Worm (Caenorhabditis elegans) whole organism, midembryonic: Measurements from ENCODE around the gene fbxa-165.

ENCODE experiments used
- T22C8.4 ChIP-seq: fragments of 200-800 bp; sonication (Bioruptor generic); IDR thresholded peaks from 2 replicates; pipeline ENCODE4 v1.3.6; 2022; ENCODE audit warnings: missing genetic modification characterization, missing compliant biosample characterization
- cog-1 ChIP-seq: sonication (generic microtip); optimal IDR thresholded peaks from 2 replicates; lab custom pipeline; 2016; ENCODE audit warnings: missing genetic modification characterization, missing compliant biosample characterization
- flt-1 ChIP-seq: fragments of 200-800 bp; sonication (Bioruptor generic); IDR thresholded peaks from 2 replicates; pipeline ENCODE4 v1.3.6; 2022; ENCODE audit warnings: missing genetic modification characterization, missing compliant biosample characterization
- klf-2 ChIP-seq: fragments of 200-800 bp; sonication (Bioruptor generic); conservative IDR thresholded peaks from 2 replicates; pipeline ENCODE4 v1.3.6; 2022; ENCODE audit warnings: missing genetic modification reagents, missing genetic modification characterization, missing compliant biosample characterization
- med-1 ChIP-seq: sonication (generic microtip); optimal IDR thresholded peaks from 2 replicates; lab custom pipeline; 2017; ENCODE audit warnings: missing genetic modification characterization, mild to moderate bottlenecking, missing compliant biosample characterization, antibody characterized with exemption, missing genetic modification reagents; ENCODE audit not compliant: insufficient read depth
- ref-1 ChIP-seq: fragments of 200-800 bp; sonication (Bioruptor generic); conservative IDR thresholded peaks from 2 replicates; pipeline ENCODE4 v1.3.6; 2022; ENCODE audit warnings: missing genetic modification reagents, missing genetic modification characterization, missing compliant biosample characterization
- tab-1 ChIP-seq: fragments of 200-800 bp; sonication (Bioruptor generic); IDR thresholded peaks from 2 replicates; pipeline ENCODE4 v1.3.6; 2022; ENCODE audit warnings: missing genetic modification characterization, missing compliant biosample characterization
- ztf-23 ChIP-seq: fragments of 200-800 bp; sonication (Bioruptor generic); IDR thresholded peaks from 2 replicates; pipeline ENCODE4 v1.3.6; 2022; ENCODE audit warnings: missing genetic modification reagents, missing genetic modification characterization, missing compliant biosample characterization
- ztf-29 ChIP-seq: fragments of 200-800 bp; sonication (Bioruptor generic); IDR thresholded peaks from 2 replicates; pipeline ENCODE4 v1.3.6; 2022; ENCODE audit warnings: missing genetic modification reagents, missing genetic modification characterization, missing compliant biosample characterization

DNA sequence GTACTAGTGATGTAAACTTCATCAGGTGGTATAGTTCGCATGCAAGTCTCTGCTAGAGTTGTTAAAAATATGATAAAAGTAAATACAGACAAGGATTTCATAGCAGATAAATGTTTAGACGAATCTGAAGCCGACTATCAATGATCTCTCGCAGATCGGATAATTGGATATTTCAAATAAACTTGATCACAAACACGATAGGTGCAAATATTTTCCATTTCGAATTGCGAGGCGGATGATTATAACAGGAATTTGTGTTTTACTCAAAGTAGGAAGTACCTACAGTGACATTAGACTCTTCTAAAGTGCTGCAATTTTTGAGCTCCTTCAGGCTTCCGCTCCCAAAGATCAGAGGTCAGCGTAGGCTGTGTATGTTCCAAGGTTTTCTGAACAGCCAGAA is 26.4 kb downstream of the fbxa-165 start, which contains the start of gene T07H3.7:
- no peak for TF ChIP-seq ztf-29
- no peak for TF ChIP-seq med-1 (GFP tag; lab: Kevin White, UChicago)
- TF ChIP-seq tab-1 = no peak
- TF ChIP-seq flt-1 = no peak
- no peak for TF ChIP-seq ref-1 (GFP tag; lab: Robert Waterston, UW)
- TF ChIP-seq T22C8.4 (GFP tag; lab: Robert Waterston, UW) = no peak
- no peak for TF ChIP-seq cog-1 (tag; lab: Kevin White, UChicago)
- no peak for TF ChIP-seq ztf-23 (GFP tag; lab: Robert Waterston, UW)
- no peak for TF ChIP-seq klf-2 (GFP tag; lab: Robert Waterston, UW)
